Worm (Caenorhabditis elegans) whole organism, L4 larva: Measurements from ENCODE around the gene acr-10.

Experiments used
- D1046.2 ChIP-seq: fragments of 200-800 bp; sonication (Bioruptor generic); IDR thresholded peaks from 2 replicates; pipeline ENCODE4 v1.3.6; 2022; ENCODE audit warnings: missing genetic modification characterization, missing compliant biosample characterization
- F49E8.2 ChIP-seq: sonication (generic microtip); optimal IDR thresholded peaks from 2 replicates; lab custom pipeline; 2016; ENCODE audit warnings: missing compliant biosample characterization, mild to moderate bottlenecking, missing genetic modification characterization, borderline replicate concordance
- T20F7.1 ChIP-seq: fragments of 200-800 bp; sonication (Bioruptor generic); optimal IDR thresholded peaks from 2 replicates; lab custom pipeline; 2018; ENCODE audit warnings: mild to moderate bottlenecking, missing genetic modification characterization, missing compliant biosample characterization
- aha-1 ChIP-seq: fragments of 150-350 bp; peaks from one replicate; lab custom pipeline; 2014; ENCODE audit warnings: missing biosample characterization, missing genetic modification characterization
- ama-1 ChIP-seq: fragments of 150-350 bp; optimal IDR thresholded peaks from 2 replicates; lab custom pipeline; 2014; ENCODE audit warnings: inconsistent platforms, mixed read lengths
- arid-1 ChIP-seq: fragments of 200-800 bp; sonication (Bioruptor generic); conservative IDR thresholded peaks from 2 replicates; pipeline ENCODE4 v1.3.6; 2022; ENCODE audit warnings: missing genetic modification reagents, missing genetic modification characterization, missing compliant biosample characterization
- ceh-20 ChIP-seq: fragments of 200-800 bp; sonication (Bioruptor generic); IDR thresholded peaks from 2 replicates; pipeline ENCODE4 v1.3.6; 2022; ENCODE audit warnings: missing genetic modification reagents, missing genetic modification characterization, missing compliant biosample characterization
- ceh-28 ChIP-seq: fragments of 150-350 bp; optimal IDR thresholded peaks from 2 replicates; lab custom pipeline; 2014; ENCODE audit warnings: missing biosample characterization, missing genetic modification reagents, missing genetic modification characterization
- ces-1 ChIP-seq: fragments of 150-350 bp; sonication (generic microtip); optimal IDR thresholded peaks from 4 replicates; lab custom pipeline; 2014; ENCODE audit warnings: missing biosample characterization, missing genetic modification reagents, missing genetic modification characterization
- daf-12 ChIP-seq: fragments of 150-350 bp; optimal IDR thresholded peaks from 2 replicates; lab custom pipeline; 2014; ENCODE audit warnings: missing biosample characterization, missing genetic modification reagents, missing genetic modification characterization
- daf-16 ChIP-seq, 3 experiments: sonication (generic microtip); optimal IDR thresholded peaks; 2 replicates each; lab custom pipeline; 2016 to 2017; ENCODE audit warnings: missing genetic modification characterization in 3 of 3, missing genetic modification reagents in 3 of 3, mild to moderate bottlenecking in 2 of 3, missing compliant biosample characterization in 2 of 3, missing biosample characterization in 1 of 3, moderate library complexity in 1 of 3
- daf-8 ChIP-seq: fragments of 200-800 bp; sonication (Bioruptor generic); IDR thresholded peaks from 2 replicates; pipeline ENCODE4 v1.3.6; 2022; ENCODE audit warnings: missing genetic modification characterization, missing compliant biosample characterization
- dmd-8 ChIP-seq: fragments of 200-800 bp; sonication (Bioruptor generic); IDR thresholded peaks from 2 replicates; pipeline ENCODE4 v1.3.6; 2022; ENCODE audit warnings: missing genetic modification characterization, missing compliant biosample characterization
- duxl-1 ChIP-seq: sonication (generic microtip); optimal IDR thresholded peaks from 2 replicates; lab custom pipeline; 2016; ENCODE audit warnings: mild to moderate bottlenecking, missing genetic modification characterization, moderate library complexity, missing compliant biosample characterization; ENCODE audit not compliant: poor library complexity
- gei-8 ChIP-seq: fragments of 200-800 bp; sonication (Bioruptor generic); optimal IDR thresholded peaks from 2 replicates; lab custom pipeline; 2018; ENCODE audit warnings: mild to moderate bottlenecking, missing genetic modification characterization, missing compliant biosample characterization
- hlh-11 ChIP-seq: fragments of 200-800 bp; sonication (Bioruptor generic); optimal IDR thresholded peaks from 2 replicates; lab custom pipeline; 2018; ENCODE audit warnings: mild to moderate bottlenecking, missing genetic modification characterization, missing compliant biosample characterization
- hlh-30 ChIP-seq: sonication (generic microtip); optimal IDR thresholded peaks from 2 replicates; lab custom pipeline; 2017; ENCODE audit warnings: antibody characterized with exemption, mild to moderate bottlenecking, missing genetic modification characterization, missing compliant biosample characterization; ENCODE audit not compliant: insufficient read depth
- lin-29 ChIP-seq: fragments of 200-800 bp; sonication (Bioruptor generic); IDR thresholded peaks from 2 replicates; pipeline ENCODE4 v1.3.6; 2022; ENCODE audit warnings: missing genetic modification reagents, missing genetic modification characterization, missing compliant biosample characterization
- mdl-1 ChIP-seq, 2 experiments: fragments of 150-350 bp in 1 of 2; sonication (generic microtip) in 1 of 2; optimal IDR thresholded peaks; 2 replicates each; lab custom pipeline; 2014 to 2017; ENCODE audit warnings: missing biosample characterization in 2 of 2, missing genetic modification characterization in 2 of 2
- mep-1 ChIP-seq: fragments of 150-350 bp; sonication (generic microtip); optimal IDR thresholded peaks from 3 replicates; lab custom pipeline; 2014; ENCODE audit warnings: missing biosample characterization, missing genetic modification characterization
- nhr-102 ChIP-seq: sonication (generic microtip); optimal IDR thresholded peaks from 2 replicates; lab custom pipeline; 2016; ENCODE audit warnings: mild to moderate bottlenecking, missing genetic modification characterization, moderate library complexity, missing compliant biosample characterization
- nhr-25 ChIP-seq: sonication (generic microtip); optimal IDR thresholded peaks from 2 replicates; lab custom pipeline; 2017; ENCODE audit warnings: missing genetic modification characterization, mild to moderate bottlenecking, missing compliant biosample characterization, antibody characterized with exemption, moderate library complexity, borderline replicate concordance; ENCODE audit not compliant: insufficient read depth
- nhr-48 ChIP-seq: sonication (generic microtip); optimal IDR thresholded peaks from 2 replicates; lab custom pipeline; 2016; ENCODE audit warnings: mild to moderate bottlenecking, missing genetic modification characterization, missing compliant biosample characterization
- nhr-6 ChIP-seq: fragments of 150-350 bp; optimal IDR thresholded peaks from 2 replicates; lab custom pipeline; 2014; ENCODE audit warnings: missing biosample characterization, missing genetic modification characterization
- saeg-2 ChIP-seq: fragments of 200-800 bp; sonication (Bioruptor generic); IDR thresholded peaks from 2 replicates; pipeline ENCODE4 v1.3.6; 2022; ENCODE audit warnings: missing genetic modification reagents, missing genetic modification characterization, missing compliant biosample characterization
- sdz-12 ChIP-seq: fragments of 200-800 bp; sonication (Bioruptor generic); optimal IDR thresholded peaks from 2 replicates; lab custom pipeline; 2018; ENCODE audit warnings: mild to moderate bottlenecking, missing genetic modification characterization, missing compliant biosample characterization
- set-16 ChIP-seq: fragments of 200-800 bp; sonication (Bioruptor generic); IDR thresholded peaks from 2 replicates; pipeline ENCODE4 v1.3.6; 2022; ENCODE audit warnings: missing genetic modification reagents, missing genetic modification characterization, missing compliant biosample characterization
- skn-1 ChIP-seq: fragments of 150-350 bp; optimal IDR thresholded peaks from 2 replicates; lab custom pipeline; 2014; ENCODE audit warnings: missing biosample characterization, missing genetic modification characterization
- snpc-4 ChIP-seq: fragments of 150-350 bp; optimal IDR thresholded peaks from 2 replicates; lab custom pipeline; 2014; ENCODE audit warnings: missing biosample characterization, missing genetic modification characterization
- spr-1 ChIP-seq: sonication (generic microtip); optimal IDR thresholded peaks from 2 replicates; lab custom pipeline; 2016; ENCODE audit warnings: mild to moderate bottlenecking, missing genetic modification characterization, missing compliant biosample characterization
- tag-97 ChIP-seq: fragments of 200-800 bp; sonication (Bioruptor generic); IDR thresholded peaks from 2 replicates; pipeline ENCODE4 v1.3.6; 2022; ENCODE audit warnings: missing genetic modification characterization, missing compliant biosample characterization
- tra-1 ChIP-seq: fragments of 200-800 bp; sonication (Bioruptor generic); IDR thresholded peaks from 2 replicates; pipeline ENCODE4 v1.3.6; 2022; ENCODE audit warnings: missing genetic modification reagents, missing genetic modification characterization, missing compliant biosample characterization
- unc-62 ChIP-seq, 3 experiments: fragments of 150-350 bp in 1 of 3; sonication (generic microtip); optimal IDR thresholded peaks in 2 of 3; peaks in 1 of 3; 1 replicate in 1 of 3; 2 replicates in 2 of 3; lab custom pipeline; 2014 to 2017; ENCODE audit warnings: missing biosample characterization in 3 of 3, missing genetic modification characterization in 3 of 3, missing genetic modification reagents in 3 of 3, missing genotype in 1 of 3
- ztf-7 ChIP-seq: fragments of 150-350 bp; optimal IDR thresholded peaks from 2 replicates; lab custom pipeline; 2014; ENCODE audit warnings: missing biosample characterization, missing genetic modification characterization

acr-10 gene

DNA sequence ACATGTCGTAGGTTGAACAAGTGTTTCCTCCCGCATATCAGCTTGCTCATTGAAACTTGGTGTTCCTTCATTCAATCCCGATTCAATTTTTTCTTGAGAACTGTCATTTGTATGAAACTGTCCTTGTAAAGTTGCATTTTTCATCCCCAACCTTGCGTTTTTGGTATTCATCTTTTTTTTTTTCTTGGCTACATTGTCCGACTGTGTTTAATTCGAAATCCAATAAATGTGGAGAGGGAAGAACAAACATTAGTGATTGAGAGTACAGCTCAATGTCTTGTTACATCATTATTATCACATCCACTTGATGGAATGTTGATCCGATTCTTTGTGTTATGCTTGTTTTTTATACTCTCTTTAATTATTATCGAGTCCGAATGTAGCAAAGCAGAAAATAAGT, at the start of gene acr-10:
Gene acr-10, plus strand, starts transcription at position 301 of the 400 bp plus-strand sequence.
- TF ChIP-seq saeg-2 (GFP tag; lab: Robert Waterston, UW) (no peak), F49E8.2 (no peak), tra-1 (GFP tag; lab: Robert Waterston, UW) (no peak), nhr-25 (tag; lab: Kevin White, UChicago) (no peak), ces-1 (GFP tag; lab: Kevin White, UChicago) (no peak), lin-29 (GFP tag; lab: Robert Waterston, UW) (no peak), aha-1 (tag; lab: Kevin White, UChicago) (peak; percentile 74), tag-97 (no peak), ztf-7 (tag; lab: Kevin White, UChicago) (no peak), mep-1 (no peak), set-16 (GFP tag; lab: Robert Waterston, UW) (no peak), nhr-48 (tag; lab: Kevin White, UChicago) (no peak), sdz-12 (GFP tag; lab: Kevin White, UChicago) (no peak), ceh-20 (GFP tag; lab: Robert Waterston, UW) (no peak), daf-12 (tag; lab: Kevin White, UChicago) (no peak), spr-1 (tag; lab: Kevin White, UChicago) (no peak), nhr-102 (tag; lab: Kevin White, UChicago) (peak; percentile 16)

DNA sequence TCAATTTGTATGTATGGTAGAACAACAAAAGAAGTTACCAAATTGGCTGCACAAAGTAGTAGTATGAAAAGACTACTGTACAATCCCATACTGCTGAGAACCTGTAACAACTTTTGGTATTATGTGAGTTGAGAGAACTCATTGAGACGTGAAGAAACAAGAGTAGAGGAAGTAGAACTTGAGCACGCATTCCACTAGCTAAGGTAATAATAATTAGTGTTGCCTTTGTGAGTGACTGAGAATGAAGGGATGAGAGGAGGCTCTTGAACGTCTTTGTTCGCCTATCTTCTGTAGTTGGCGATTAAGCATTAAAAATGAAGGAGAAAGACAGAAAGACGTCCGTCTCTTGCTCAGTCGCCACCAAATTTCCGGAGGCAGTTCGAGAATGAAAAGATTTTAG, 48.5 kb upstream of the acr-10 start, which contains the start of gene C16B8.4:
Gene C16B8.4, minus strand, starts transcription at position 101 of the 400 bp plus-strand sequence.
- no peak for TF ChIP-seq skn-1 (tag; lab: Kevin White, UChicago)
- peak in 1 of 2 experiments; percentile 61 for TF ChIP-seq unc-62 (GFP tag; optimal IDR thresholded peaks at IDR 0.05 in 1 of 2; lab: Kevin White, UChicago)
- TF ChIP-seq unc-62 (tag; optimal IDR thresholded peaks at IDR 0.05; lab: Kevin White, UChicago): no peak

DNA sequence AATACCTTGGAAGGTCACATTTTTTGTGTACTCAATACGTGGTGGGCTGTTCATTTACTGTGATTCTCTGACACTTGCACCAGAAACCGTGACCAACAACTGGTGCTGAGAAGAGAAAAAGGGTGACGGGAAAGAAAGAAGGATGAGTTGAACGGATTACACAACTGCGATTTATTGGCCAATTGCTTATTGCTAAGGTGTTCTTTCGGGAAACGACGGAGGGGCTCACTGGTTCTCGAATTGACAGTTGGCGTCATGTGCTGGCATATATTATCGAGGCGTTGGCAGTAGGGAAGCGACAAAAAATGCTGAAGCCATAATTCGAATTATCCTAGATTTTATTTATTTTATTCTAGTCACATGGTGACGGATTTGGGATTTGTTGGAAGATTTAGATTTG, 47.9 kb upstream of the acr-10 start:
- TF ChIP-seq duxl-1 (tag; lab: Kevin White, UChicago) (no peak), hlh-11 (tag; lab: Kevin White, UChicago) (peak; percentile 38), unc-62 (GFP tag; optimal IDR thresholded peaks at IDR 0.05 in 1 of 2; lab: Kevin White, UChicago) (peak in 1 of 2 experiments; percentile 83), unc-62 (tag; optimal IDR thresholded peaks at IDR 0.05; lab: Kevin White, UChicago) (no peak), hlh-30 (tag; lab: Kevin White, UChicago) (peak; percentile 9)
- TF ChIP-seq, all 104 proteins: peak for 3

DNA sequence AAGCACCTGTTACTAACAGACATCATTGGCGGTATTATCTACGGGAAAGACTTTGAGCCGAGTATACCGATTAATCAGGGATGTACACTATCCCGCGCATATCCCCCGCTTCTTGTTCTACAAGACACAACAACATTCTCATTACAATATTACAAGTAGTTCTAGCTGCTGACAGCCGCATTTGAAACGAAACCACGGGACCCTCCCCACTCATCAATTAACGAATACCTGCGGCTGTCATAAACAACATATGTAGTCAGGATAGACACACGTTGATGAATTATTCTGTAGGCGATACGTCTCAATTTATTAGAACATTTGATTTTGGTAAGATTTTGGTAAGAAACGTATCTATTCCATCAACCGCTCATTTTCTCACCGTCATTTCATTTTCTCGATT, 45.3 kb upstream of the acr-10 start:
- TF ChIP-seq daf-16 (GFP tag; optimal IDR thresholded peaks at IDR 0.05; lab: Kevin White, UChicago): no peak
- no peak for TF ChIP-seq daf-16 (tag; optimal IDR thresholded peaks at IDR 0.05; lab: Kevin White, UChicago)
- TF ChIP-seq nhr-6 (tag; lab: Kevin White, UChicago): no peak
- no peak for TF ChIP-seq ceh-28 (tag; lab: Kevin White, UChicago)
- TF ChIP-seq spr-1 (tag; lab: Kevin White, UChicago): no peak
- no peak for TF ChIP-seq T20F7.1 (GFP tag; lab: Kevin White, UChicago)
- TF ChIP-seq aha-1 (tag; lab: Kevin White, UChicago): peak; percentile 20
- peak in 1 of 2 experiments; percentile 11 for TF ChIP-seq unc-62 (GFP tag; optimal IDR thresholded peaks at IDR 0.05 in 1 of 2; lab: Kevin White, UChicago)
- no peak for TF ChIP-seq unc-62 (tag; optimal IDR thresholded peaks at IDR 0.05; lab: Kevin White, UChicago)

DNA sequence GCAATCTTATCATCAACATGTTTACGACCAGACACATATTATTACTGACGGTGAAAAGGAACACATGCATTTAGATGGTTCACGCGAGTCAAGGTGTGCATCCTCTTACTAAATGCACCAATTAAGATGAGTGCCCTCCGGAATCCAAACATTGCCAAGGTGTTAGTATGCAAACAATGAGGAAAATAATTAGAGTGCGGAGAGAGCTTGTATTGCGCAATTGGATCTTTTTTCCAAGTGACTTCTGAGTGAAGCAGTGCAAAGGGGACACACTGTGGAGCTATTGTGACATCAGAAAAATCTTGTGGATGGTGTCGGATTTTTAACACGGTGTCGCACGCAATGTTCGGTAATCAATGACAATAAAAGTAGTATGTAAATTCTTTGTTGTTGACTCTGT, 44.8 kb upstream of the acr-10 start:
- no peak for TF ChIP-seq dmd-8 (GFP tag; lab: Robert Waterston, UW)
- TF ChIP-seq snpc-4 (tag; lab: Kevin White, UChicago): no peak
- no peak for TF ChIP-seq ama-1 (lab: Kevin White, UChicago)
- no peak for TF ChIP-seq mdl-1 (tag; optimal IDR thresholded peaks at IDR 0.05; lab: Kevin White, UChicago)
- TF ChIP-seq tag-97: no peak
- TF ChIP-seq gei-8 (GFP tag; lab: Kevin White, UChicago): no peak
- no peak for TF ChIP-seq D1046.2 (GFP tag; lab: Robert Waterston, UW)
- no peak for TF ChIP-seq arid-1 (GFP tag; lab: Robert Waterston, UW)
- TF ChIP-seq skn-1 (tag; lab: Kevin White, UChicago): no peak
- no peak for TF ChIP-seq ces-1 (GFP tag; lab: Kevin White, UChicago)
- TF ChIP-seq daf-8 (GFP tag; lab: Robert Waterston, UW): no peak
- TF ChIP-seq, all 104 proteins: peak for 0
